Fruit fly (Drosophila melanogaster) whole organism, embryonic: ENCODE data around the gene pcm.

Experiments
- Aef1 ChIP-seq: fragments of 200-800 bp; sonication (Bioruptor generic); IDR thresholded peaks from 3 replicates; pipeline ENCODE4 v1.3.6; 2022; ENCODE audit warnings: missing biosample characterization, missing genetic modification characterization
- Antp ChIP-seq: fragments of 200-800 bp; sonication (Bioruptor generic); optimal IDR thresholded peaks from 3 replicates; lab custom pipeline; 2016; ENCODE audit warnings: missing biosample characterization, missing genetic modification characterization
- CG10209 ChIP-seq: fragments of 200-800 bp; sonication (Bioruptor generic); optimal IDR thresholded peaks from 3 replicates; lab custom pipeline; 2017; ENCODE audit warnings: missing biosample characterization, mild to moderate bottlenecking, missing genetic modification characterization, missing genetic modification reagents
- CG1024 ChIP-seq: fragments of 200-800 bp; sonication (Bioruptor generic); IDR thresholded peaks from 2 replicates; pipeline ENCODE4 v1.3.6; 2022; ENCODE audit warnings: missing biosample characterization, missing genetic modification characterization
- CG11093 ChIP-seq: fragments of 200-800 bp; sonication (Bioruptor generic); IDR thresholded peaks from 3 replicates; pipeline ENCODE4 v1.3.6; 2022; ENCODE audit warnings: missing biosample characterization, missing genetic modification characterization
- CG12071 ChIP-seq: fragments of 200-800 bp; sonication (Bioruptor generic); optimal IDR thresholded peaks from 3 replicates; lab custom pipeline; 2018; ENCODE audit warnings: missing biosample characterization, mild to moderate bottlenecking, missing genetic modification characterization
- CG12219 ChIP-seq: fragments of 200-800 bp; sonication (Bioruptor generic); optimal IDR thresholded peaks from 3 replicates; lab custom pipeline; 2018; ENCODE audit warnings: missing biosample characterization, mild to moderate bottlenecking, missing genetic modification characterization
- CG12391 ChIP-seq: fragments of 200-800 bp; sonication (Bioruptor generic); optimal IDR thresholded peaks from 3 replicates; lab custom pipeline; 2018; ENCODE audit warnings: missing biosample characterization, mild to moderate bottlenecking, missing genetic modification characterization, moderate library complexity
- CG13775 ChIP-seq: fragments of 200-800 bp; sonication (Bioruptor generic); optimal IDR thresholded peaks from 3 replicates; lab custom pipeline; 2017; ENCODE audit warnings: missing biosample characterization, mild to moderate bottlenecking, missing genetic modification characterization
- CG14050 ChIP-seq: fragments of 200-800 bp; sonication (Bioruptor generic); IDR thresholded peaks from 3 replicates; pipeline ENCODE4 v1.3.6; 2022; ENCODE audit warnings: missing biosample characterization, missing genetic modification characterization
- CG15073 ChIP-seq: fragments of 200-800 bp; sonication (Bioruptor generic); optimal IDR thresholded peaks from 2 replicates; lab custom pipeline; 2016; ENCODE audit warnings: missing biosample characterization, missing genetic modification characterization
- CG17186 ChIP-seq: fragments of 200-800 bp; sonication (Bioruptor generic); optimal IDR thresholded peaks from 3 replicates; lab custom pipeline; 2017; ENCODE audit warnings: missing biosample characterization, missing genetic modification reagents, missing genetic modification characterization
- CG17612 ChIP-seq: fragments of 200-800 bp; sonication (Bioruptor generic); IDR thresholded peaks from 2 replicates; pipeline ENCODE4 v1.3.6; 2022; ENCODE audit warnings: missing biosample characterization, missing genetic modification characterization
- CG17829 ChIP-seq: fragments of 200-800 bp; optimal IDR thresholded peaks from 2 replicates; lab custom pipeline; 2019; ENCODE audit warnings: missing biosample characterization, mild to moderate bottlenecking, missing genetic modification characterization, moderate library complexity
- CG18764 ChIP-seq: fragments of 200-800 bp; sonication (Bioruptor generic); optimal IDR thresholded peaks from 3 replicates; lab custom pipeline; 2016; ENCODE audit warnings: missing biosample characterization, missing genetic modification characterization
- CG2199 ChIP-seq: fragments of 200-800 bp; sonication (Bioruptor generic); IDR thresholded peaks from 3 replicates; pipeline ENCODE4 v1.3.6; 2022; ENCODE audit warnings: missing biosample characterization, missing genetic modification characterization
- CG2678 ChIP-seq: fragments of 200-800 bp; sonication (Bioruptor generic); optimal IDR thresholded peaks from 3 replicates; lab custom pipeline; 2019; ENCODE audit warnings: missing biosample characterization, mild to moderate bottlenecking, missing genetic modification characterization, moderate library complexity
- CG30020 ChIP-seq: fragments of 200-800 bp; optimal IDR thresholded peaks from 2 replicates; lab custom pipeline; 2019; ENCODE audit warnings: missing biosample characterization, mild to moderate bottlenecking, missing genetic modification characterization, moderate library complexity
- CG3726 ChIP-seq: fragments of 200-800 bp; sonication (Bioruptor generic); IDR thresholded peaks from 3 replicates; pipeline ENCODE4, ENCODE4 v1.3.6; 2022; ENCODE audit warnings: missing biosample characterization, missing genetic modification characterization
- CG3847 ChIP-seq: fragments of 200-800 bp; sonication (Bioruptor generic); IDR thresholded peaks from 2 replicates; pipeline ENCODE4 v1.3.6; 2022; ENCODE audit warnings: missing biosample characterization, missing genetic modification characterization
- CG6683 ChIP-seq: fragments of 200-800 bp; sonication (Bioruptor generic); optimal IDR thresholded peaks from 2 replicates; lab custom pipeline; 2017; ENCODE audit warnings: missing biosample characterization, mild to moderate bottlenecking, missing genetic modification characterization, missing genetic modification reagents
- CG7928 ChIP-seq: fragments of 200-800 bp; sonication (Bioruptor generic); optimal IDR thresholded peaks from 2 replicates; lab custom pipeline; 2017; ENCODE audit warnings: missing biosample characterization, mild to moderate bottlenecking, missing genetic modification characterization
- CG9437 ChIP-seq: fragments of 200-800 bp; sonication (Bioruptor generic); optimal IDR thresholded peaks from 2 replicates; lab custom pipeline; 2018; ENCODE audit warnings: missing biosample characterization, mild to moderate bottlenecking, missing genetic modification characterization
- CrebB ChIP-seq: fragments of 200-800 bp; sonication (Bioruptor generic); optimal IDR thresholded peaks from 3 replicates; lab custom pipeline; 2018; ENCODE audit warnings: missing biosample characterization, mild to moderate bottlenecking, missing genetic modification characterization
- Eip74EF ChIP-seq, 2 experiments: fragments of 200-800 bp in 1 of 2; fragments of >200 bp in 1 of 2; sonication (Bioruptor generic) in 1 of 2; optimal IDR thresholded peaks; 2 replicates each; lab custom pipeline; 2017 to 2019; ENCODE audit warnings: missing biosample characterization in 2 of 2, missing genetic modification characterization in 2 of 2, mild to moderate bottlenecking in 1 of 2, moderate library complexity in 1 of 2
- Ets65A ChIP-seq: fragments of 200-800 bp; sonication (Bioruptor generic); peaks from one replicate; lab custom pipeline; 2016; ENCODE audit warnings: missing biosample characterization, missing genetic modification characterization
- Fer1 ChIP-seq: fragments of 200-800 bp; sonication (Bioruptor generic); optimal IDR thresholded peaks from 2 replicates; lab custom pipeline; 2017; ENCODE audit warnings: missing biosample characterization, mild to moderate bottlenecking, missing genetic modification characterization
- HLH3B ChIP-seq: fragments of 200-800 bp; sonication (Bioruptor generic); IDR thresholded peaks from 2 replicates; pipeline ENCODE4 v1.3.6; 2022; ENCODE audit warnings: missing biosample characterization, missing genetic modification characterization
- Hr78 ChIP-seq, 2 experiments: fragments of 200-800 bp in 1 of 2; fragments of >200 bp in 1 of 2; sonication (Bioruptor generic) in 1 of 2; optimal IDR thresholded peaks; 2 replicates each; lab custom pipeline; 2017 to 2019; ENCODE audit warnings: missing biosample characterization in 2 of 2, missing genetic modification characterization in 2 of 2, mild to moderate bottlenecking in 1 of 2, moderate library complexity in 1 of 2
- Myb ChIP-seq: fragments of 200-800 bp; sonication (Bioruptor generic); optimal IDR thresholded peaks from 2 replicates; lab custom pipeline; 2016; ENCODE audit warnings: missing biosample characterization, missing genetic modification characterization
- Nf-YB ChIP-seq: fragments of 200-800 bp; sonication (Bioruptor generic); optimal IDR thresholded peaks from 3 replicates; lab custom pipeline; 2019; ENCODE audit warnings: missing biosample characterization, mild to moderate bottlenecking, missing genetic modification characterization, moderate library complexity
- crp ChIP-seq, 2 experiments: fragments of 200-800 bp; sonication (Bioruptor generic); optimal IDR thresholded peaks; 2 replicates in 1 of 2; 3 replicates in 1 of 2; lab custom pipeline; 2017; ENCODE audit warnings: missing biosample characterization in 2 of 2, missing genetic modification characterization in 2 of 2, mild to moderate bottlenecking in 1 of 2, moderate library complexity in 1 of 2
- dan ChIP-seq: fragments of 200-800 bp; sonication (Bioruptor generic); IDR thresholded peaks from 2 replicates; pipeline ENCODE4 v1.3.6; 2022; ENCODE audit warnings: missing biosample characterization, missing genetic modification characterization
- dysf ChIP-seq: fragments of 200-800 bp; sonication (Bioruptor generic); IDR thresholded peaks from 3 replicates; pipeline ENCODE4 v1.3.6; 2022; ENCODE audit warnings: missing biosample characterization, missing genetic modification characterization
- en ChIP-seq: fragments of 200-800 bp; sonication (Bioruptor generic); optimal IDR thresholded peaks from 2 replicates; lab custom pipeline; 2016; ENCODE audit warnings: missing biosample characterization, missing genetic modification characterization
- eyg ChIP-seq: fragments of 200-800 bp; sonication (Bioruptor generic); optimal IDR thresholded peaks from 3 replicates; lab custom pipeline; 2016; ENCODE audit warnings: missing biosample characterization, missing genetic modification characterization
- fru ChIP-seq: fragments of >200 bp; optimal IDR thresholded peaks from 2 replicates; lab custom pipeline; 2017
- grau ChIP-seq: fragments of 200-800 bp; optimal IDR thresholded peaks from 3 replicates; lab custom pipeline; 2019; ENCODE audit warnings: missing biosample characterization, mild to moderate bottlenecking, missing genetic modification characterization, moderate library complexity
- insv ChIP-seq, 2 experiments: fragments of 200-800 bp; sonication (Bioruptor generic); optimal IDR thresholded peaks; 3 replicates each; lab custom pipeline; 2016 to 2018; ENCODE audit warnings: missing biosample characterization in 2 of 2, missing genetic modification characterization in 2 of 2
- kay ChIP-seq: fragments of 200-800 bp; sonication (Bioruptor generic); optimal IDR thresholded peaks from 2 replicates; lab custom pipeline; 2016; ENCODE audit warnings: missing biosample characterization, missing genetic modification characterization
- nerfin-2 ChIP-seq: fragments of 200-800 bp; sonication (Bioruptor generic); IDR thresholded peaks from 2 replicates; pipeline ENCODE4 v1.3.6; 2022; ENCODE audit warnings: missing biosample characterization, missing genetic modification characterization; ENCODE audit not compliant: partially characterized antibody
- onecut ChIP-seq: fragments of 200-800 bp; sonication (Bioruptor generic); IDR thresholded peaks from 2 replicates; pipeline ENCODE4 v1.3.6; 2022; ENCODE audit warnings: missing biosample characterization, missing genetic modification characterization
- pita ChIP-seq: fragments of 200-800 bp; sonication (Bioruptor generic); optimal IDR thresholded peaks from 2 replicates; lab custom pipeline; 2017; ENCODE audit warnings: missing biosample characterization, mild to moderate bottlenecking, missing genetic modification characterization
- pnt ChIP-seq: fragments of 200-800 bp; sonication (Bioruptor generic); optimal IDR thresholded peaks from 3 replicates; lab custom pipeline; 2016; ENCODE audit warnings: missing biosample characterization, missing genetic modification characterization
- schlank ChIP-seq: fragments of 200-800 bp; sonication (Bioruptor generic); optimal IDR thresholded peaks from 2 replicates; lab custom pipeline; 2018; ENCODE audit warnings: missing biosample characterization, mild to moderate bottlenecking, missing genetic modification characterization
- slp2 ChIP-seq: fragments of 200-800 bp; sonication (Bioruptor generic); optimal IDR thresholded peaks from 2 replicates; lab custom pipeline; 2016; ENCODE audit warnings: missing biosample characterization, missing genetic modification characterization
- trem ChIP-seq: fragments of 200-800 bp; optimal IDR thresholded peaks from 3 replicates; lab custom pipeline; 2019; ENCODE audit warnings: missing biosample characterization, mild to moderate bottlenecking, missing genetic modification characterization, moderate library complexity
- trh ChIP-seq: fragments of 200-800 bp; sonication (Bioruptor generic); optimal IDR thresholded peaks from 2 replicates; lab custom pipeline; 2016; ENCODE audit warnings: missing biosample characterization, missing genetic modification characterization
- tx ChIP-seq: fragments of 200-800 bp; sonication (Bioruptor generic); optimal IDR thresholded peaks from 2 replicates; lab custom pipeline; 2016; ENCODE audit warnings: missing biosample characterization, missing genetic modification characterization
- unpg ChIP-seq: fragments of 200-800 bp; sonication (Bioruptor generic); optimal IDR thresholded peaks from 3 replicates; lab custom pipeline; 2018; ENCODE audit warnings: missing biosample characterization, mild to moderate bottlenecking, missing genetic modification characterization, moderate library complexity
- zfh1 ChIP-seq: fragments of 200-800 bp; sonication (Bioruptor generic); IDR thresholded peaks from 3 replicates; pipeline ENCODE4 v1.3.6; 2022; ENCODE audit warnings: missing biosample characterization, missing genetic modification characterization
- zfh2 ChIP-seq: fragments of 200-800 bp; sonication (Bioruptor generic); optimal IDR thresholded peaks from 2 replicates; lab custom pipeline; 2016; ENCODE audit warnings: missing biosample characterization, missing genetic modification characterization

Gene pcm

DNA sequence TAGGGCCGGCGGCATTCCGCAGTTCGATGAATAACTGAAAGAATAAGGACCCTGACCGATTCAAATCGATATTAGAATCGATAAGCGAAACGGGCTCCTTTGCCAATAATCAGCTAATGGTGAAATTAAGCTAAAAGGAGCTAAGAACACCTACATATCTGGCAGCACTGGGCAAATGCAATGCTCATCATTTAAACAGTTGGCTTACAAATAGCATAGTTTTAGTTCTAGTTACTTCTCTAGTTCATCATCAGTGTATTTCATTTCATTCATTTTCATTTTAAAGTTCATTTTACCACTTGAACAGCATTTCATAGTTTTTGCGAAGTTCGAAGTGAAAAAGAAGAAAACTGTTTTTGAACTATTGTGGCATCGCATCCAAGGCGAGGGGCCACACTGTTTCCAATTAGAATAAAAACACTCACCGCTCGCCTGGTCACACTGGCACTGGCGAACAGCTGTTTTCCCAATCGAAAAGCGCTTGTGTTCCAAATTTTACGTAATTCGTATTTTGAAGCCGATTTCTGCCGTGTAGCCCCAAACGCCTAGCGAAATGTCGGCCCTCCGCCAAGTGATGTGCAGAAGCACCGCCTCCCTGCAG is at the start of gene pcm, which contains the start of gene ND-18 (continued):
- TF ChIP-seq CG12219 (GFP tag; lab: Kevin White, UChicago) = no peak
- TF ChIP-seq dan (GFP tag; lab: Robert Waterston, UW) = no peak
- no peak for TF ChIP-seq grau (tag; lab: Kevin White, UChicago)
- TF ChIP-seq eyg (GFP tag; lab: Kevin White, UChicago) = no peak
- TF ChIP-seq kay (GFP tag; lab: Kevin White, UChicago) = no peak
- no peak for TF ChIP-seq Fer1 (GFP tag; lab: Kevin White, UChicago)
- TF ChIP-seq Aef1 (GFP tag; lab: Robert Waterston, UW) = no peak
- TF ChIP-seq CG17186 = peak; percentile 41
- no peak for TF ChIP-seq CG2678 (tag; lab: Kevin White, UChicago)
- no peak for TF ChIP-seq CG7928 (GFP tag; lab: Kevin White, UChicago)
- TF ChIP-seq CG6683 (GFP tag; lab: Kevin White, UChicago) = no peak
- no peak for TF ChIP-seq unpg
- no peak for TF ChIP-seq CG10209 (GFP tag; lab: Kevin White, UChicago)
- no peak for TF ChIP-seq zfh2 (GFP tag; lab: Kevin White, UChicago)
- TF ChIP-seq zfh1 = no peak
- no peak for TF ChIP-seq CG13775
- TF ChIP-seq CG18764 (GFP tag; lab: Kevin White, UChicago) = no peak
- TF ChIP-seq CG12071 (GFP tag; lab: Kevin White, UChicago) = no peak
- peak; percentile 90 to 98 for TF ChIP-seq insv (GFP tag; optimal IDR thresholded peaks at IDR 0.05; lab: Kevin White, UChicago)
- peak; percentile 21 for TF ChIP-seq Ets65A (GFP tag; lab: Kevin White, UChicago)
- TF ChIP-seq CG11093 (GFP tag; lab: Robert Waterston, UW) = no peak
- TF ChIP-seq Antp (GFP tag; lab: Kevin White, UChicago) = no peak
- no peak for TF ChIP-seq dysf (GFP tag; lab: Robert Waterston, UW)
- no peak for TF ChIP-seq CG1024 (GFP tag; lab: Robert Waterston, UW)
- TF ChIP-seq CG3726 (GFP tag; lab: Robert Waterston, UW) = no peak
- TF ChIP-seq HLH3B (GFP tag; lab: Robert Waterston, UW) = no peak
- no peak for TF ChIP-seq CG2199
- TF ChIP-seq schlank (tag; lab: Kevin White, UChicago) = no peak
- TF ChIP-seq crp (GFP tag; optimal IDR thresholded peaks at IDR 0.05; lab: Kevin White, UChicago) = peak; percentile 54 to 92
- TF ChIP-seq onecut (GFP tag; lab: Robert Waterston, UW) = no peak
- no peak for TF ChIP-seq tx (GFP tag; lab: Kevin White, UChicago)
- TF ChIP-seq CrebB (tag; lab: Kevin White, UChicago) = no peak
- TF ChIP-seq CG9437 (GFP tag; lab: Kevin White, UChicago) = peak; percentile 60
- no peak for TF ChIP-seq Eip74EF (GFP tag; optimal IDR thresholded peaks at IDR 0.05; lab: Kevin White, UChicago)
- TF ChIP-seq Myb = peak; percentile 62
- peak; percentile 25 for TF ChIP-seq CG12391 (tag; lab: Kevin White, UChicago)
- TF ChIP-seq CG17829 = no peak
- TF ChIP-seq CG3847 (GFP tag; lab: Robert Waterston, UW) = no peak
- TF ChIP-seq pita (GFP tag; lab: Kevin White, UChicago) = no peak
- no peak for TF ChIP-seq pnt
- TF ChIP-seq CG17612 (GFP tag; lab: Robert Waterston, UW) = no peak
- no peak for TF ChIP-seq nerfin-2
- peak; percentile 1 for TF ChIP-seq trem (tag; lab: Kevin White, UChicago)
- TF ChIP-seq fru (lab: Kevin White, UChicago) = no peak
- no peak for TF ChIP-seq CG15073 (GFP tag; lab: Kevin White, UChicago)
- TF ChIP-seq CG30020 (tag; lab: Kevin White, UChicago) = peak; percentile 23
- TF ChIP-seq Nf-YB = no peak
- no peak for TF ChIP-seq CG14050 (GFP tag; lab: Robert Waterston, UW)
- TF ChIP-seq Hr78 (GFP tag; optimal IDR thresholded peaks at IDR 0.05; lab: Kevin White, UChicago) = no peak
- no peak for TF ChIP-seq slp2 (GFP tag; lab: Kevin White, UChicago)
- no peak for TF ChIP-seq trh (GFP tag; lab: Kevin White, UChicago)
- no peak for TF ChIP-seq en
